Fruit fly (Drosophila melanogaster) whole organism, embryonic: Measurements from ENCODE around the gene Kua.

Experiments
- Antp ChIP-seq: fragments of 200-800 bp; sonication (Bioruptor generic); optimal IDR thresholded peaks from 3 replicates; lab custom pipeline; 2016; ENCODE audit warnings: missing biosample characterization, missing genetic modification characterization
- BtbVII ChIP-seq: fragments of 200-800 bp; sonication (Bioruptor generic); optimal IDR thresholded peaks from 3 replicates; lab custom pipeline; 2017; ENCODE audit warnings: missing biosample characterization, mild to moderate bottlenecking, missing genetic modification characterization
- CG11247 ChIP-seq: fragments of 200-800 bp; sonication (Bioruptor generic); IDR thresholded peaks from 2 replicates; pipeline ENCODE4 v1.3.6; 2022; ENCODE audit warnings: missing biosample characterization, missing genetic modification characterization
- CG11695 ChIP-seq: fragments of 200-800 bp; sonication (Bioruptor generic); IDR thresholded peaks from 3 replicates; pipeline ENCODE4 v1.3.6; 2022; ENCODE audit warnings: missing biosample characterization, missing genetic modification characterization
- CG12942 ChIP-seq: fragments of 200-800 bp; sonication (Bioruptor generic); optimal IDR thresholded peaks from 3 replicates; lab custom pipeline; 2016; ENCODE audit warnings: missing biosample characterization, missing genetic modification characterization
- CG13775 ChIP-seq: fragments of 200-800 bp; sonication (Bioruptor generic); optimal IDR thresholded peaks from 3 replicates; lab custom pipeline; 2017; ENCODE audit warnings: missing biosample characterization, mild to moderate bottlenecking, missing genetic modification characterization
- CG15514 ChIP-seq: fragments of 200-800 bp; sonication (Bioruptor generic); optimal IDR thresholded peaks from 3 replicates; lab custom pipeline; 2017; ENCODE audit warnings: missing biosample characterization, missing genetic modification characterization, mild to moderate bottlenecking, moderate library complexity, missing genetic modification reagents
- CG1647 ChIP-seq: fragments of 200-800 bp; sonication (Bioruptor generic); optimal IDR thresholded peaks from 3 replicates; lab custom pipeline; 2016; ENCODE audit warnings: missing biosample characterization, missing genetic modification characterization
- CG17568 ChIP-seq: fragments of 200-800 bp; sonication (Bioruptor generic); optimal IDR thresholded peaks from 2 replicates; lab custom pipeline; 2018; ENCODE audit warnings: missing biosample characterization, mild to moderate bottlenecking, missing genetic modification characterization, moderate library complexity
- CG18262 ChIP-seq: fragments of 200-800 bp; optimal IDR thresholded peaks from 3 replicates; lab custom pipeline; 2019; ENCODE audit warnings: missing biosample characterization, mild to moderate bottlenecking, missing genetic modification characterization, moderate library complexity
- CG2129 ChIP-seq: fragments of 200-800 bp; sonication (Bioruptor generic); IDR thresholded peaks from 2 replicates; pipeline ENCODE4 v1.3.6; 2022; ENCODE audit warnings: missing biosample characterization, missing genetic modification characterization; ENCODE audit not compliant: partially characterized antibody
- CG30403 ChIP-seq: fragments of 200-800 bp; sonication (Bioruptor generic); optimal IDR thresholded peaks from 3 replicates; lab custom pipeline; 2016; ENCODE audit warnings: missing biosample characterization, missing genetic modification characterization
- CG31388 ChIP-seq: fragments of 200-800 bp; sonication (Bioruptor generic); optimal IDR thresholded peaks from 2 replicates; lab custom pipeline; 2016; ENCODE audit warnings: missing biosample characterization, missing genetic modification characterization
- CG34376 ChIP-seq: fragments of 200-800 bp; sonication (Bioruptor generic); optimal IDR thresholded peaks from 2 replicates; lab custom pipeline; 2018; ENCODE audit warnings: missing biosample characterization, mild to moderate bottlenecking, missing genetic modification characterization
- CG3726 ChIP-seq: fragments of 200-800 bp; sonication (Bioruptor generic); IDR thresholded peaks from 3 replicates; pipeline ENCODE4, ENCODE4 v1.3.6; 2022; ENCODE audit warnings: missing biosample characterization, missing genetic modification characterization
- CG3838 ChIP-seq: fragments of 200-800 bp; sonication (Bioruptor generic); optimal IDR thresholded peaks from 3 replicates; lab custom pipeline; 2016; ENCODE audit warnings: missing biosample characterization, missing genetic modification characterization
- CG4282 ChIP-seq: fragments of 200-800 bp; sonication (Bioruptor generic); optimal IDR thresholded peaks from 2 replicates; lab custom pipeline; 2016; ENCODE audit warnings: missing biosample characterization, missing genetic modification characterization
- CG43689 ChIP-seq: fragments of 200-800 bp; sonication (Bioruptor generic); IDR thresholded peaks from 2 replicates; pipeline ENCODE4 v1.3.6; 2022; ENCODE audit warnings: missing biosample characterization, missing genetic modification characterization
- CG4730 ChIP-seq: fragments of 200-800 bp; sonication (Bioruptor generic); IDR thresholded peaks from 2 replicates; pipeline ENCODE4 v1.3.6; 2022; ENCODE audit warnings: missing biosample characterization, missing genetic modification characterization
- CG6272 ChIP-seq: fragments of 200-800 bp; sonication (Bioruptor generic); IDR thresholded peaks from 2 replicates; pipeline ENCODE4 v1.3.6; 2022; ENCODE audit warnings: missing biosample characterization, missing genetic modification characterization
- CG9797 ChIP-seq: fragments of 200-800 bp; sonication (Bioruptor generic); optimal IDR thresholded peaks from 3 replicates; lab custom pipeline; 2018; ENCODE audit warnings: missing biosample characterization, mild to moderate bottlenecking, missing genetic modification characterization
- Chrac-16 ChIP-seq: fragments of 200-800 bp; sonication (Bioruptor generic); optimal IDR thresholded peaks from 3 replicates; lab custom pipeline; 2016; ENCODE audit warnings: missing biosample characterization, missing genetic modification characterization
- CkIIα-i1 ChIP-seq: fragments of 200-800 bp; sonication (Bioruptor generic); IDR thresholded peaks from 2 replicates; pipeline ENCODE4 v1.3.6; 2022; ENCODE audit warnings: missing biosample characterization, missing genetic modification characterization
- Fer3 ChIP-seq: fragments of 200-800 bp; sonication (Bioruptor generic); optimal IDR thresholded peaks from 2 replicates; lab custom pipeline; 2018; ENCODE audit warnings: missing biosample characterization, mild to moderate bottlenecking, missing genetic modification characterization, moderate library complexity
- GATAe ChIP-seq: fragments of 200-800 bp; sonication (Bioruptor generic); conservative IDR thresholded peaks from 2 replicates; pipeline ENCODE4 v1.3.6; 2022; ENCODE audit warnings: missing biosample characterization, missing genetic modification characterization
- H15 ChIP-seq: fragments of 200-800 bp; sonication (Bioruptor generic); IDR thresholded peaks from 3 replicates; pipeline ENCODE4 v1.3.6; 2022; ENCODE audit warnings: missing biosample characterization, missing genetic modification characterization
- HLH4C ChIP-seq: fragments of 200-800 bp; sonication (Bioruptor generic); IDR thresholded peaks from 3 replicates; pipeline ENCODE4 v1.3.6; 2022; ENCODE audit warnings: missing biosample characterization, missing genetic modification characterization; ENCODE audit not compliant: partially characterized antibody
- Lhr ChIP-seq: fragments of 200-800 bp; sonication (Bioruptor generic); optimal IDR thresholded peaks from 3 replicates; lab custom pipeline; 2017; ENCODE audit warnings: mild to moderate bottlenecking, missing biosample characterization, missing genetic modification reagents, missing genetic modification characterization
- MESR4 ChIP-seq: fragments of 200-800 bp; sonication (Bioruptor generic); optimal IDR thresholded peaks from 2 replicates; lab custom pipeline; 2018; ENCODE audit warnings: missing biosample characterization, mild to moderate bottlenecking, missing genetic modification characterization, moderate library complexity
- Myb ChIP-seq: fragments of 200-800 bp; sonication (Bioruptor generic); optimal IDR thresholded peaks from 2 replicates; lab custom pipeline; 2016; ENCODE audit warnings: missing biosample characterization, missing genetic modification characterization
- NK7.1 ChIP-seq: fragments of 200-800 bp; sonication (Bioruptor generic); optimal IDR thresholded peaks from 3 replicates; lab custom pipeline; 2016; ENCODE audit warnings: missing biosample characterization, missing genetic modification characterization
- Nf-YC ChIP-seq: fragments of 200-800 bp; optimal IDR thresholded peaks from 3 replicates; lab custom pipeline; 2019; ENCODE audit warnings: missing biosample characterization, mild to moderate bottlenecking, missing genetic modification characterization, moderate library complexity
- Rfx ChIP-seq: fragments of 200-800 bp; sonication (Bioruptor generic); IDR thresholded peaks from 2 replicates; pipeline ENCODE4 v1.3.6; 2022; ENCODE audit warnings: missing biosample characterization, missing genetic modification characterization
- Sry-δ ChIP-seq: fragments of 200-800 bp; sonication (Bioruptor generic); optimal IDR thresholded peaks from 2 replicates; lab custom pipeline; 2016; ENCODE audit warnings: missing biosample characterization, missing genetic modification characterization
- ab ChIP-seq: fragments of 200-800 bp; sonication (Bioruptor generic); optimal IDR thresholded peaks from 2 replicates; lab custom pipeline; 2016; ENCODE audit warnings: missing biosample characterization, missing genetic modification characterization
- aop ChIP-seq: fragments of 200-800 bp; sonication (Bioruptor generic); IDR thresholded peaks from 2 replicates; pipeline ENCODE4 v1.3.6; 2022; ENCODE audit warnings: missing biosample characterization, missing genetic modification characterization
- btn ChIP-seq: fragments of 200-800 bp; sonication (Bioruptor generic); optimal IDR thresholded peaks from 2 replicates; lab custom pipeline; 2016; ENCODE audit warnings: missing biosample characterization, missing genetic modification characterization
- chn ChIP-seq: fragments of 200-800 bp; sonication (Bioruptor generic); optimal IDR thresholded peaks from 2 replicates; lab custom pipeline; 2016; ENCODE audit warnings: missing biosample characterization, missing genetic modification characterization
- dmrt99B ChIP-seq: fragments of 200-800 bp; sonication (Bioruptor generic); optimal IDR thresholded peaks from 2 replicates; lab custom pipeline; 2018; ENCODE audit warnings: missing biosample characterization, mild to moderate bottlenecking, missing genetic modification characterization, moderate library complexity
- dpn ChIP-seq, 2 experiments: fragments of 200-800 bp; sonication (Bioruptor generic); optimal IDR thresholded peaks; 3 replicates each; lab custom pipeline; 2016; ENCODE audit warnings: missing biosample characterization in 2 of 2, missing genetic modification characterization in 2 of 2
- gcm ChIP-seq: fragments of 200-800 bp; sonication (Bioruptor generic); optimal IDR thresholded peaks from 2 replicates; lab custom pipeline; 2019; ENCODE audit warnings: missing biosample characterization, mild to moderate bottlenecking, missing genetic modification characterization, moderate library complexity
- kay ChIP-seq: fragments of 200-800 bp; sonication (Bioruptor generic); optimal IDR thresholded peaks from 2 replicates; lab custom pipeline; 2016; ENCODE audit warnings: missing biosample characterization, missing genetic modification characterization
- klu ChIP-seq: fragments of 200-800 bp; sonication (Bioruptor generic); IDR thresholded peaks from 2 replicates; pipeline ENCODE4 v1.3.6; 2022; ENCODE audit warnings: missing biosample characterization, missing genetic modification characterization
- luna ChIP-seq: fragments of 200-800 bp; sonication (Bioruptor generic); optimal IDR thresholded peaks from 2 replicates; lab custom pipeline; 2016; ENCODE audit warnings: missing biosample characterization, missing genetic modification characterization
- pita ChIP-seq: fragments of 200-800 bp; sonication (Bioruptor generic); optimal IDR thresholded peaks from 2 replicates; lab custom pipeline; 2017; ENCODE audit warnings: missing biosample characterization, mild to moderate bottlenecking, missing genetic modification characterization
- pzg ChIP-seq: fragments of 200-800 bp; sonication (Bioruptor generic); optimal IDR thresholded peaks from 3 replicates; lab custom pipeline; 2018; ENCODE audit warnings: missing biosample characterization, mild to moderate bottlenecking, missing genetic modification characterization, moderate library complexity
- rib ChIP-seq: fragments of 200-800 bp; sonication (Bioruptor generic); IDR thresholded peaks from 2 replicates; pipeline ENCODE4 v1.3.6; 2022; ENCODE audit warnings: missing biosample characterization, missing genetic modification characterization
- ro ChIP-seq: fragments of 200-800 bp; sonication (Bioruptor generic); IDR thresholded peaks from 2 replicates; pipeline ENCODE4 v1.3.6; 2022; ENCODE audit warnings: missing biosample characterization, missing genetic modification characterization
- tio ChIP-seq: fragments of 200-800 bp; sonication (Bioruptor generic); optimal IDR thresholded peaks from 2 replicates; lab custom pipeline; 2017; ENCODE audit warnings: missing biosample characterization, missing genetic modification characterization, inconsistent platforms
- wdn ChIP-seq: fragments of 200-800 bp; sonication (Bioruptor generic); IDR thresholded peaks from 2 replicates; pipeline ENCODE4 v1.3.6; 2022; ENCODE audit warnings: missing biosample characterization, missing genetic modification characterization
- yki ChIP-seq: fragments of >200 bp; optimal IDR thresholded peaks from 3 replicates; lab custom pipeline; 2018

The Kua gene

dm6 chr2L:20091094-20091679, 6.2 kb upstream of the Kua start, which contains the start of the genes CG10747 and Pyroxd1 (continued):
- no peak for TF ChIP-seq yki
- peak; percentile 93 for TF ChIP-seq kay (GFP tag; lab: Kevin White, UChicago)
- TF ChIP-seq BtbVII = peak; percentile 95
- TF ChIP-seq CG18262 (tag; lab: Kevin White, UChicago) = peak; percentile 96
- peak; percentile 89; the same call in 1 of the 2 replicates for TF ChIP-seq rib
- peak; percentile 86 for TF ChIP-seq CG3726 (GFP tag; lab: Robert Waterston, UW)
- peak; percentile 76 for TF ChIP-seq CG9797
- TF ChIP-seq dmrt99B (tag; lab: Kevin White, UChicago) = peak; percentile 97
- peak; percentile 92 for TF ChIP-seq ab (GFP tag; lab: Kevin White, UChicago)
- TF ChIP-seq Chrac-16 (GFP tag; lab: Kevin White, UChicago) = peak; percentile 98
- peak; percentile 95 for TF ChIP-seq klu (GFP tag; lab: Robert Waterston, UW)
- TF ChIP-seq CG11695 (GFP tag; lab: Robert Waterston, UW) = peak; percentile 95
- peak; percentile 89 for TF ChIP-seq H15 (GFP tag; lab: Robert Waterston, UW)
- TF ChIP-seq ro (GFP tag; lab: Robert Waterston, UW) = peak; percentile 92
- peak; percentile 93 for TF ChIP-seq CG31388 (GFP tag; lab: Kevin White, UChicago)
- peak; percentile 90 for TF ChIP-seq NK7.1 (GFP tag; lab: Kevin White, UChicago)
- peak; percentile 80 for TF ChIP-seq Myb (GFP tag; lab: Kevin White, UChicago)
- peak; percentile 98 for TF ChIP-seq tio (GFP tag; lab: Kevin White, UChicago)
- TF ChIP-seq CG4282 = peak; percentile 40
- peak; percentile 74; the same call in 1 of the 2 replicates for TF ChIP-seq GATAe (GFP tag; lab: Robert Waterston, UW)
- peak; percentile 96 for TF ChIP-seq CG12942 (GFP tag; lab: Kevin White, UChicago)
- TF ChIP-seq Lhr (GFP tag; lab: Kevin White, UChicago) = peak; percentile 87
- TF ChIP-seq Antp (GFP tag; lab: Kevin White, UChicago) = peak; percentile 94
- peak; percentile 96 for TF ChIP-seq chn (GFP tag; lab: Kevin White, UChicago)
- peak; percentile 89 for TF ChIP-seq wdn (GFP tag; lab: Robert Waterston, UW)
- TF ChIP-seq CG13775 (GFP tag; lab: Kevin White, UChicago) = peak; percentile 97
- peak; percentile 33; the same call in 1 of the 2 replicates for TF ChIP-seq aop
- TF ChIP-seq CG34376 (GFP tag; lab: Kevin White, UChicago) = peak; percentile 97
- TF ChIP-seq CG4730 (GFP tag; lab: Robert Waterston, UW) = peak; percentile 90
- peak; percentile 80 for TF ChIP-seq MESR4 (GFP tag; lab: Kevin White, UChicago)
- peak; percentile 89 for TF ChIP-seq CG15514
- peak; percentile 91 for TF ChIP-seq CG3838 (GFP tag; lab: Kevin White, UChicago)
- TF ChIP-seq Nf-YC (tag; lab: Kevin White, UChicago) = peak; percentile 90
- peak; percentile 96 for TF ChIP-seq CG11247
- peak; percentile 96 for TF ChIP-seq CG17568
- TF ChIP-seq CG6272 = peak; percentile 92
- peak; percentile 99 for TF ChIP-seq CG30403 (GFP tag; lab: Kevin White, UChicago)
- peak; percentile 78 for TF ChIP-seq btn (GFP tag; lab: Kevin White, UChicago)
- TF ChIP-seq HLH4C = no peak
- TF ChIP-seq dpn (GFP tag; optimal IDR thresholded peaks at IDR 0.05; lab: Kevin White, UChicago) = peak; percentile 97 to 98
- TF ChIP-seq gcm (GFP tag; lab: Kevin White, UChicago) = peak; percentile 96
- peak; percentile 93 for TF ChIP-seq CG1647 (GFP tag; lab: Kevin White, UChicago)
- TF ChIP-seq pzg (GFP tag; lab: Kevin White, UChicago) = peak; percentile 80
- peak; percentile 98 for TF ChIP-seq Rfx (GFP tag; lab: Robert Waterston, UW)
- peak; percentile 46; the same call in 1 of the 2 replicates for TF ChIP-seq CkIIα-i1
- TF ChIP-seq CG43689 (GFP tag; lab: Robert Waterston, UW) = peak; percentile 80
- no peak for TF ChIP-seq CG2129 (GFP tag; lab: Robert Waterston, UW)
- TF ChIP-seq luna (GFP tag; lab: Kevin White, UChicago) = peak; percentile 85
- peak; percentile 57 for TF ChIP-seq Sry-δ (GFP tag; lab: Kevin White, UChicago)
- no peak for TF ChIP-seq pita
- TF ChIP-seq Fer3 (tag; lab: Kevin White, UChicago) = peak; percentile 96
